Worm (Caenorhabditis elegans) whole organism, L4 larva: ENCODE results near the gene C55A6.6.

Experiments used
- F10B5.3 ChIP-seq: sonication (generic microtip); optimal IDR thresholded peaks from 2 replicates; lab custom pipeline; 2016; ENCODE audit warnings: mild to moderate bottlenecking, missing genetic modification characterization, missing compliant biosample characterization
- F37D6.2 ChIP-seq: sonication (generic microtip); optimal IDR thresholded peaks from 2 replicates; lab custom pipeline; 2016; ENCODE audit warnings: mild to moderate bottlenecking, missing genetic modification characterization, missing compliant biosample characterization
- Y75B8A.6 ChIP-seq: fragments of 200-800 bp; sonication (Bioruptor generic); IDR thresholded peaks from 2 replicates; pipeline ENCODE4 v1.3.6; 2022; ENCODE audit warnings: missing genetic modification reagents, missing genetic modification characterization, missing compliant biosample characterization
- ZK546.5 ChIP-seq, 2 experiments: sonication (generic microtip); optimal IDR thresholded peaks; 2 replicates each; lab custom pipeline; 2017; ENCODE audit warnings: missing biosample characterization in 2 of 2, missing genetic modification characterization in 2 of 2
- aha-1 ChIP-seq: fragments of 150-350 bp; peaks from one replicate; lab custom pipeline; 2014; ENCODE audit warnings: missing biosample characterization, missing genetic modification characterization
- ceh-32 ChIP-seq: sonication (generic microtip); optimal IDR thresholded peaks from 2 replicates; lab custom pipeline; 2016; ENCODE audit warnings: mild to moderate bottlenecking, missing genetic modification characterization, missing compliant biosample characterization; ENCODE audit not compliant: poor library complexity
- daf-16 ChIP-seq, 3 experiments: sonication (generic microtip); optimal IDR thresholded peaks; 2 replicates each; lab custom pipeline; 2016 to 2017; ENCODE audit warnings: missing genetic modification characterization in 3 of 3, missing genetic modification reagents in 3 of 3, mild to moderate bottlenecking in 2 of 3, missing compliant biosample characterization in 2 of 3, missing biosample characterization in 1 of 3, moderate library complexity in 1 of 3
- duxl-1 ChIP-seq: sonication (generic microtip); optimal IDR thresholded peaks from 2 replicates; lab custom pipeline; 2016; ENCODE audit warnings: mild to moderate bottlenecking, missing genetic modification characterization, moderate library complexity, missing compliant biosample characterization; ENCODE audit not compliant: poor library complexity
- egl-27 ChIP-seq: sonication (generic microtip); optimal IDR thresholded peaks from 3 replicates; lab custom pipeline; 2017; ENCODE audit warnings: missing biosample characterization, missing genetic modification reagents, missing genetic modification characterization
- fos-1 ChIP-seq: fragments of 150-350 bp; optimal IDR thresholded peaks from 2 replicates; lab custom pipeline; 2014; ENCODE audit warnings: missing biosample characterization, missing genetic modification characterization
- gei-8 ChIP-seq: fragments of 200-800 bp; sonication (Bioruptor generic); optimal IDR thresholded peaks from 2 replicates; lab custom pipeline; 2018; ENCODE audit warnings: mild to moderate bottlenecking, missing genetic modification characterization, missing compliant biosample characterization
- hlh-11 ChIP-seq: fragments of 200-800 bp; sonication (Bioruptor generic); optimal IDR thresholded peaks from 2 replicates; lab custom pipeline; 2018; ENCODE audit warnings: mild to moderate bottlenecking, missing genetic modification characterization, missing compliant biosample characterization
- lin-15B ChIP-seq: fragments of 150-350 bp; sonication (generic microtip); optimal IDR thresholded peaks from 3 replicates; lab custom pipeline; 2014; ENCODE audit warnings: missing biosample characterization, missing genetic modification characterization
- lin-29 ChIP-seq: fragments of 200-800 bp; sonication (Bioruptor generic); IDR thresholded peaks from 2 replicates; pipeline ENCODE4 v1.3.6; 2022; ENCODE audit warnings: missing genetic modification reagents, missing genetic modification characterization, missing compliant biosample characterization
- lin-39 ChIP-seq: fragments of 150-350 bp; optimal IDR thresholded peaks from 2 replicates; lab custom pipeline; 2014; ENCODE audit warnings: missing biosample characterization, missing genetic modification reagents, missing genetic modification characterization
- nhr-11 ChIP-seq: fragments of 150-350 bp; optimal IDR thresholded peaks from 2 replicates; lab custom pipeline; 2014; ENCODE audit warnings: missing biosample characterization, missing genetic modification characterization
- nhr-111 ChIP-seq: fragments of 200-800 bp; sonication (Bioruptor generic); optimal IDR thresholded peaks from 2 replicates; lab custom pipeline; 2018; ENCODE audit warnings: mild to moderate bottlenecking, missing genetic modification characterization, missing compliant biosample characterization
- nhr-25 ChIP-seq: sonication (generic microtip); optimal IDR thresholded peaks from 2 replicates; lab custom pipeline; 2017; ENCODE audit warnings: missing genetic modification characterization, mild to moderate bottlenecking, missing compliant biosample characterization, antibody characterized with exemption, moderate library complexity, borderline replicate concordance; ENCODE audit not compliant: insufficient read depth
- nhr-28 ChIP-seq: fragments of 150-350 bp; optimal IDR thresholded peaks from 2 replicates; lab custom pipeline; 2014; ENCODE audit warnings: missing biosample characterization, missing genetic modification characterization
- nhr-41 ChIP-seq: fragments of 200-800 bp; sonication (Bioruptor generic); IDR thresholded peaks from 2 replicates; pipeline ENCODE4 v1.3.6; 2022; ENCODE audit warnings: missing genetic modification reagents, missing genetic modification characterization, missing compliant biosample characterization
- nhr-42 ChIP-seq: fragments of 200-800 bp; sonication (Bioruptor generic); IDR thresholded peaks from 2 replicates; pipeline ENCODE4 v1.3.6; 2022; ENCODE audit warnings: missing genetic modification characterization, missing compliant biosample characterization
- nhr-6 ChIP-seq: fragments of 150-350 bp; optimal IDR thresholded peaks from 2 replicates; lab custom pipeline; 2014; ENCODE audit warnings: missing biosample characterization, missing genetic modification characterization
- unc-39 ChIP-seq: sonication (generic microtip); optimal IDR thresholded peaks from 2 replicates; lab custom pipeline; 2017; ENCODE audit warnings: missing biosample characterization, missing genetic modification characterization
- unc-62 ChIP-seq, 3 experiments: fragments of 150-350 bp in 1 of 3; sonication (generic microtip); optimal IDR thresholded peaks in 2 of 3; peaks in 1 of 3; 1 replicate in 1 of 3; 2 replicates in 2 of 3; lab custom pipeline; 2014 to 2017; ENCODE audit warnings: missing biosample characterization in 3 of 3, missing genetic modification characterization in 3 of 3, missing genetic modification reagents in 3 of 3, missing genotype in 1 of 3
- vab-7 ChIP-seq: fragments of 200-800 bp; sonication (Bioruptor generic); IDR thresholded peaks from 2 replicates; pipeline ENCODE4 v1.3.6; 2022; ENCODE audit warnings: missing genetic modification reagents, missing genetic modification characterization, missing compliant biosample characterization
- zag-1 ChIP-seq: fragments of 150-350 bp; optimal IDR thresholded peaks from 2 replicates; lab custom pipeline; 2014; ENCODE audit warnings: missing biosample characterization, missing genetic modification characterization

Gene C55A6.6

ce11 chrV:11517789-11518188 is 3.3 kb upstream of the C55A6.6 start, which contains the start of gene C55A6.4:
Gene C55A6.4, minus strand, starts transcription at chrV:11517889.
- TF ChIP-seq vab-7 (GFP tag; lab: Robert Waterston, UW) = no peak
- TF ChIP-seq F37D6.2 (tag; lab: Kevin White, UChicago) = no peak
- no peak for TF ChIP-seq unc-39
- no peak for TF ChIP-seq duxl-1 (tag; lab: Kevin White, UChicago)
- TF ChIP-seq ZK546.5 (tag; optimal IDR thresholded peaks at IDR 0.05; lab: Kevin White, UChicago) = no peak
- no peak for TF ChIP-seq fos-1 (tag; lab: Kevin White, UChicago)
- TF ChIP-seq F10B5.3 = no peak
- TF ChIP-seq nhr-111 (GFP tag; lab: Kevin White, UChicago) = no peak
- TF ChIP-seq gei-8 = no peak

DNA sequence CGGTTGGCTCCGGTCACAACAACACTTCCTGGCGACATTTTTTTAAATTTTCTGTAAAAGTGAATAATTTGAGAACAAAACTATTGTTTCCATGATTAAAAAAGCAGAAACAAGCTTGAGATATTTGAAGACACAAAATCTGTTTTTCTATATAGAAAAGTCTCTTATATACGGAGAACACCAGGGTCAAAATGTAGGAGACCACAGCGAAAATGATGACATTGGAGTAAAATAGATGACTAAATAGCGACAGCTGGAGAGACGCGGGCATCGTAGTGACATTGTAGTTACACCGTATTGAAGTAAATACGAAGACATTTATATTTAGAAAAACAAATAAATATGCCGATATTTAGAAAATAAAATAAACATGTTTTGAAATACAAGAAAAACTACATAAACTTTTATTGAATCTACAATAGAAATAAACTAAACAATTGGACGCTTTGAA is 1.6 kb upstream of the C55A6.6 start, which contains the start of gene sdz-8:
Gene sdz-8, minus strand, starts transcription at position 51 of the 451 bp plus-strand sequence.
- TF ChIP-seq Y75B8A.6 (GFP tag; lab: Robert Waterston, UW) (no peak), daf-16 (GFP tag; optimal IDR thresholded peaks at IDR 0.05; lab: Kevin White, UChicago) (no peak), daf-16 (tag; optimal IDR thresholded peaks at IDR 0.05; lab: Kevin White, UChicago) (peak; percentile 44), nhr-28 (peak; percentile 76)
- TF ChIP-seq, all 104 proteins: peak for 2

DNA sequence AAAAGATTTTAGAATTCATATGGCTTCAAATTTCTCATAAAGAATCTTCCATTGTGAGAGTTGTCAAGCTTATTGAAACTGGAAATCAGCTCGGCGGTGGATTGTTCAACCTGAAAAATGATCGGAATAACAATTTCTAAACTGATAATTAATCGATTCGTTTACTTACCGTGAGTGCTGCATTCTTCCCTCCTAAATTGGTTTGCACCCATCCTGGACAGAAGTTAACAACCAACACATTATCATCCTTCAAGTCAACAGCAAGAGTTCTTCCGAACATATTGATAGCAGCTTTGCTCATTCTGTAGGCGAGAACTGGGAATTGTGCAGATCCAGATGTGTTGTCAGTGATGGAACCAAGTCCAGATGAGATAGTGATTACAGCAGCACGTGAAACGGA is 608 bp upstream of the C55A6.6 start:
- TF ChIP-seq unc-62 (GFP tag; optimal IDR thresholded peaks at IDR 0.05 in 1 of 2; lab: Kevin White, UChicago) (peak in 1 of 2 experiments; percentile 98), unc-62 (tag; optimal IDR thresholded peaks at IDR 0.05; lab: Kevin White, UChicago) (no peak), aha-1 (tag; lab: Kevin White, UChicago) (no peak)

DNA sequence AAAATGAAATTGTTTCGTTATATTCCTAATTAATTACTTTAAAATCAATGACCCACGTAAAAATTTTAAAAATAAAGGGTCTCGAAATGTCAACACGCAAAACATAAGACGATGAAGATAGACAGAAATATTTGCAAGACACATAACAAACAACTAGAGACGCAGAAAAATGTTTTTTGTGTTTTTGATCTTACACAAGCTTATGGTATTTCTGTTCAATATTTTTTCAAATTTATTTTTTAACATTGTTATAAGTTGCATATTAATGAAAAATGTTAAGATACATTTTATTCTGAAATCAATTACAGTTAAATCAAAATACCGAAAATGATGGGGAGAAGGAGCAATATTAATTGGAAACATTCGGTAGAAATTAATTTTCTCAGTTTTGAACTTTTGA is 1.1 kb downstream of the C55A6.6 start, which contains the start of gene C55A6.3:
Gene C55A6.3, minus strand, starts transcription at position 101 of the 400 bp plus-strand sequence.
- TF ChIP-seq daf-16 (GFP tag; optimal IDR thresholded peaks at IDR 0.05; lab: Kevin White, UChicago) (no peak), daf-16 (tag; optimal IDR thresholded peaks at IDR 0.05; lab: Kevin White, UChicago) (peak; percentile 9), nhr-41 (GFP tag; lab: Robert Waterston, UW) (no peak), nhr-6 (tag; lab: Kevin White, UChicago) (no peak), egl-27 (tag; lab: Kevin White, UChicago) (no peak), unc-62 (GFP tag; optimal IDR thresholded peaks at IDR 0.05 in 1 of 2; lab: Kevin White, UChicago) (peak in 1 of 2 experiments; percentile 34), unc-62 (tag; optimal IDR thresholded peaks at IDR 0.05; lab: Kevin White, UChicago) (no peak), lin-39 (tag; lab: Kevin White, UChicago) (no peak)

DNA sequence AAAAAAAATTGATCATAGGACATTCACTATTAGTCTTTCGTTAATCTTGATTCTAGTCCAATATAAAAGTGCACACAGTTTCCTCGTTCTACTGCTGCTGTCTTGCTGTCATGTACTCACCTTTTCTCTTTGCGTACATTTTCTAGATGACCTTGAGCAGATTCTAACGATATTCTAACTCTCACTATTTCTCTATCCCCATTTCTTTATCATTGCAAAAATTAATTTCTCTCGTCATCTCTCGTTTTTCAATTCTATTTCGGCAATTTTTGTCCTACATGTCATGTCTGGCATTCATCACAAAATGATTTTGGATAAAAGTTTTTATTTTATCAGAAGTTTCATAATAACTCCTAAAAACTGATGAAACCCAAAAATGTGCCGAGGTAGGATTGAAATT is 5.8 kb downstream of the C55A6.6 start, which contains the start of gene ttll-5:
Gene ttll-5, plus strand, starts transcription at position 288 of the 400 bp plus-strand sequence.
- peak; percentile 36 for TF ChIP-seq nhr-28
- no peak for TF ChIP-seq lin-15B (tag; lab: Kevin White, UChicago)
- TF ChIP-seq nhr-25 (tag; lab: Kevin White, UChicago) = peak; percentile 8

DNA sequence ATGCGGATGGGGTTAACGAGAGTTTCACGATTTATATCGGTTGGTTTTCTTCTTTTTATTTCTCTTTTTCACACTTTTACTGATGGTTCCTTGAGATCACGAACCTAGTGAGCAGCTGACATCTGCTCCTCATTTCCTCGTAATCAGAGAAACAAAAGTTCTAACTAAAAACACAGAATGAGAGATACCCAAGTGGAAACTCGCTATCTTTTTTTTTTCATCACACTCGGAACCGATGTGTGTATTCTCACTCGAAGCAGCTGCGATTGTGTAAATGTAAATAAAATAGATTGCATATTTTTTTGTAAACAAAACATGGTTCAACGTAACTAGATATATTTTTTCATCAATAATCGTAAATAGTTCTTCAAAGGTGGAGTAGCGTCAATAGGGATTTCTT is 8.2 kb downstream of the C55A6.6 start:
- TF ChIP-seq hlh-11 (tag; lab: Kevin White, UChicago) (peak; percentile 51), zag-1 (tag; lab: Kevin White, UChicago) (no peak), nhr-28 (no peak), ceh-32 (tag; lab: Kevin White, UChicago) (no peak), nhr-6 (tag; lab: Kevin White, UChicago) (no peak), daf-16 (GFP tag; optimal IDR thresholded peaks at IDR 0.05; lab: Kevin White, UChicago) (peak in 1 of 2 experiments; percentile 97), daf-16 (tag; optimal IDR thresholded peaks at IDR 0.05; lab: Kevin White, UChicago) (no peak), nhr-42 (GFP tag; lab: Robert Waterston, UW) (no peak), lin-29 (no peak), vab-7 (GFP tag; lab: Robert Waterston, UW) (no peak), egl-27 (tag; lab: Kevin White, UChicago) (no peak), nhr-11 (tag; lab: Kevin White, UChicago) (peak; percentile 24)
- TF ChIP-seq, all 104 proteins: peak for 3
